Fruit fly (Drosophila melanogaster) whole organism, wandering third instar larva: ENCODE data around the gene yellow-e3.

Experiments used
- Abd-B ChIP-seq: fragments of >200 bp; optimal IDR thresholded peaks from 2 replicates; lab custom pipeline; 2017; ENCODE audit warnings: missing biosample characterization, missing genetic modification characterization
- CG32264 ChIP-seq: fragments of 200-800 bp; sonication (Bioruptor generic); optimal IDR thresholded peaks from 2 replicates; lab custom pipeline; 2016; ENCODE audit warnings: missing biosample characterization, missing genetic modification characterization
- CG9705 ChIP-seq: fragments of 200-800 bp; sonication (Bioruptor generic); optimal IDR thresholded peaks from 2 replicates; lab custom pipeline; 2018; ENCODE audit warnings: missing biosample characterization, mild to moderate bottlenecking, missing genetic modification characterization
- CrebA ChIP-seq: fragments of 200-800 bp; sonication (Bioruptor generic); optimal IDR thresholded peaks from 2 replicates; lab custom pipeline; 2016; ENCODE audit warnings: missing biosample characterization, mild to moderate bottlenecking, missing genetic modification characterization, borderline replicate concordance
- Dfd ChIP-seq: fragments of >200 bp; optimal IDR thresholded peaks from 2 replicates; lab custom pipeline; 2017; ENCODE audit warnings: missing biosample characterization, missing genetic modification characterization
- Dif ChIP-seq: fragments of 200-275, 200-300 bp; sonication (Bioruptor generic); optimal IDR thresholded peaks from 2 replicates; lab custom pipeline; 2018; ENCODE audit warnings: missing biosample characterization, missing genetic modification characterization; ENCODE audit not compliant: partially characterized antibody
- HLH106 ChIP-seq: fragments of 200-800 bp; optimal IDR thresholded peaks from 3 replicates; lab custom pipeline; 2019; ENCODE audit warnings: missing biosample characterization, mild to moderate bottlenecking, missing genetic modification characterization, moderate library complexity
- Hnf4 ChIP-seq: fragments of 200-800 bp; sonication (Bioruptor generic); optimal IDR thresholded peaks from 2 replicates; lab custom pipeline; 2016; ENCODE audit warnings: missing biosample characterization, mild to moderate bottlenecking, missing genetic modification characterization
- Hr78 ChIP-seq: fragments of >200 bp; optimal IDR thresholded peaks from 2 replicates; lab custom pipeline; 2017; ENCODE audit warnings: missing biosample characterization, missing genetic modification characterization
- Hr83 ChIP-seq: fragments of 200-300 bp; sonication (Bioruptor generic); optimal IDR thresholded peaks from 2 replicates; lab custom pipeline; 2016; ENCODE audit warnings: missing biosample characterization, mild to moderate bottlenecking, missing genetic modification characterization, moderate library complexity; ENCODE audit not compliant: poor library complexity, severe bottlenecking
- Jra ChIP-seq: sonication (Bioruptor generic); optimal IDR thresholded peaks from 2 replicates; lab custom pipeline; 2016; ENCODE audit warnings: missing biosample characterization, missing genetic modification characterization
- Mio ChIP-seq: sonication (Bioruptor generic); optimal IDR thresholded peaks from 2 replicates; lab custom pipeline; 2016; ENCODE audit warnings: missing biosample characterization, missing genetic modification characterization
- Myc ChIP-seq: fragments of >200 bp; optimal IDR thresholded peaks from 2 replicates; lab custom pipeline; 2017
- N ChIP-seq: fragments of >200 bp; optimal IDR thresholded peaks from 2 replicates; lab custom pipeline; 2018; ENCODE audit warnings: missing biosample characterization, missing external identifiers, missing genetic modification characterization
- OdsH ChIP-seq: fragments of 200-800 bp; sonication (Bioruptor generic); optimal IDR thresholded peaks from 2 replicates; lab custom pipeline; 2016; ENCODE audit warnings: missing biosample characterization, mild to moderate bottlenecking, missing genetic modification characterization
- Rel ChIP-seq, 2 experiments: fragments of 200-800 bp; sonication (Bioruptor generic) in 1 of 2; optimal IDR thresholded peaks; 2 replicates in 1 of 2; 3 replicates in 1 of 2; lab custom pipeline; 2016 to 2019; ENCODE audit warnings: mild to moderate bottlenecking in 2 of 2, missing biosample characterization in 2 of 2, missing genetic modification characterization in 2 of 2, moderate library complexity in 1 of 2
- Sp1 ChIP-seq: fragments of 200-800 bp; sonication (Bioruptor generic); optimal IDR thresholded peaks from 3 replicates; lab custom pipeline; 2019; ENCODE audit warnings: missing biosample characterization, mild to moderate bottlenecking, missing genetic modification characterization, moderate library complexity
- Vsx2 ChIP-seq: fragments of 200-300, 225-300 bp; sonication (Bioruptor generic); optimal IDR thresholded peaks from 2 replicates; lab custom pipeline; 2018; ENCODE audit warnings: missing biosample characterization, missing genetic modification characterization; ENCODE audit not compliant: partially characterized antibody
- br ChIP-seq: fragments of 200-800 bp; sonication (Bioruptor generic); optimal IDR thresholded peaks from 2 replicates; lab custom pipeline; 2016; ENCODE audit warnings: missing biosample characterization, missing genetic modification characterization
- brk ChIP-seq: fragments of 200-800 bp; sonication (Bioruptor generic); optimal IDR thresholded peaks from 2 replicates; lab custom pipeline; 2016; ENCODE audit warnings: missing biosample characterization, mild to moderate bottlenecking, missing genetic modification characterization
- dl ChIP-seq, 2 experiments: fragments of 175-275, 200-275 bp in 1 of 2; fragments of 200-275 bp in 1 of 2; sonication (Bioruptor generic); optimal IDR thresholded peaks; lab custom pipeline; 2018; ENCODE audit warnings: mild to moderate bottlenecking in 2 of 2, missing biosample characterization in 2 of 2, missing genetic modification characterization in 2 of 2, moderate library complexity in 2 of 2; ENCODE audit not compliant: partially characterized antibody in 2 of 2, insufficient read depth in 1 of 2
- dmrt93B ChIP-seq: fragments of 200-800 bp; sonication (Bioruptor generic); optimal IDR thresholded peaks from 2 replicates; lab custom pipeline; 2018; ENCODE audit warnings: missing biosample characterization, mild to moderate bottlenecking, missing genetic modification characterization
- dsf ChIP-seq: sonication (Bioruptor generic); optimal IDR thresholded peaks from 2 replicates; lab custom pipeline; 2016; ENCODE audit warnings: missing biosample characterization, missing genetic modification characterization, borderline replicate concordance
- ey ChIP-seq: fragments of 200-800 bp; sonication (Bioruptor generic); optimal IDR thresholded peaks from 2 replicates; lab custom pipeline; 2016; ENCODE audit warnings: missing biosample characterization, missing genetic modification characterization
- foxo ChIP-seq, 2 experiments: fragments of 200-800 bp; sonication (Bioruptor generic); optimal IDR thresholded peaks; 2 replicates in 1 of 2; 3 replicates in 1 of 2; lab custom pipeline; 2016 to 2017; ENCODE audit warnings: missing biosample characterization in 2 of 2, missing genetic modification characterization in 2 of 2
- fru ChIP-seq: fragments of 200-800 bp; sonication (Bioruptor generic); optimal IDR thresholded peaks from 3 replicates; lab custom pipeline; 2016; ENCODE audit warnings: missing biosample characterization, mild to moderate bottlenecking, missing genetic modification characterization
- h ChIP-seq: fragments of 200-800 bp; sonication (Bioruptor generic); optimal IDR thresholded peaks from 3 replicates; lab custom pipeline; 2016; ENCODE audit warnings: missing biosample characterization, mild to moderate bottlenecking, missing genetic modification characterization
- jim ChIP-seq: fragments of 175-275, 200-325 bp; sonication (Bioruptor generic); optimal IDR thresholded peaks from 2 replicates; lab custom pipeline; 2016; ENCODE audit warnings: missing biosample characterization, mild to moderate bottlenecking, missing genetic modification characterization
- lola ChIP-seq: fragments of >200 bp; optimal IDR thresholded peaks from 2 replicates; lab custom pipeline; 2017; ENCODE audit warnings: missing biosample characterization, missing genetic modification characterization
- pan ChIP-seq: fragments of >200 bp; optimal IDR thresholded peaks from 2 replicates; lab custom pipeline; 2017
- psq ChIP-seq: fragments of 200-800 bp; sonication (Bioruptor generic); optimal IDR thresholded peaks from 3 replicates; lab custom pipeline; 2017; ENCODE audit warnings: missing biosample characterization, mild to moderate bottlenecking, missing genetic modification characterization, moderate library complexity
- rgr ChIP-seq: fragments of 200-800 bp; sonication (Bioruptor generic); optimal IDR thresholded peaks from 3 replicates; lab custom pipeline; 2016; ENCODE audit warnings: missing biosample characterization, mild to moderate bottlenecking, missing genetic modification characterization
- sage ChIP-seq: fragments of 200-800 bp; sonication (Bioruptor generic); optimal IDR thresholded peaks from 2 replicates; lab custom pipeline; 2016; ENCODE audit warnings: missing biosample characterization, mild to moderate bottlenecking, missing genetic modification characterization
- sv ChIP-seq: fragments of 200-800 bp; sonication (Bioruptor generic); optimal IDR thresholded peaks from 3 replicates; lab custom pipeline; 2016; ENCODE audit warnings: missing biosample characterization, missing genetic modification characterization
- tai ChIP-seq: sonication (Bioruptor generic); optimal IDR thresholded peaks from 2 replicates; lab custom pipeline; 2016; ENCODE audit warnings: missing biosample characterization, missing genetic modification characterization
- usp ChIP-seq: fragments of >200 bp; optimal IDR thresholded peaks from 2 replicates; lab custom pipeline; 2017; ENCODE audit warnings: missing biosample characterization, missing genetic modification characterization
- woc ChIP-seq: sonication (Bioruptor generic); optimal IDR thresholded peaks from 2 replicates; lab custom pipeline; 2016; ENCODE audit warnings: missing biosample characterization, mild to moderate bottlenecking, missing genetic modification characterization

yellow-e3 gene

dm6 chr3R:13403032-13403459, 1.6 kb downstream of the yellow-e3 start, which contains the start of gene Dpm3 (continued):
- TF ChIP-seq dl (GFP tag; optimal IDR thresholded peaks at IDR 0.05; lab: Kevin White, UChicago; ENCODE audit: insufficient read depth in 1 of 2, partially characterized antibody in 2 of 2) (peak; percentile 30 to 85), CG32264 (no peak), sage (no peak), Myc (no peak), tai (no peak), ey (no peak), HLH106 (tag; lab: Kevin White, UChicago) (peak; percentile 15)

- no peak for TF ChIP-seq Sp1 (GFP tag; lab: Kevin White, UChicago)
- TF ChIP-seq h (GFP tag; lab: Kevin White, UChicago), result peak; percentile 5
- TF ChIP-seq br (GFP tag; lab: Kevin White, UChicago), result peak; percentile 42
- TF ChIP-seq sage, result no peak
- no peak for TF ChIP-seq dl (GFP tag; optimal IDR thresholded peaks at IDR 0.05; lab: Kevin White, UChicago; ENCODE audit: insufficient read depth in 1 of 2, partially characterized antibody in 2 of 2)
- no peak for TF ChIP-seq jim
- no peak for TF ChIP-seq CrebA (GFP tag; lab: Kevin White, UChicago)
- TF ChIP-seq tai, result peak; percentile 48
- peak; percentile 18 for TF ChIP-seq Hr83 (GFP tag; lab: Kevin White, UChicago)
- TF ChIP-seq woc (GFP tag; lab: Kevin White, UChicago), result peak; percentile 0
- peak in 1 of 2 experiments; percentile 5 for TF ChIP-seq foxo (GFP tag; optimal IDR thresholded peaks at IDR 0.05; lab: Kevin White, UChicago)
- no peak for TF ChIP-seq fru
- peak; percentile 58 for TF ChIP-seq brk
- peak; percentile 35 for TF ChIP-seq rgr (GFP tag; lab: Kevin White, UChicago)
- TF ChIP-seq Hnf4 (GFP tag; lab: Kevin White, UChicago), result no peak
- no peak for TF ChIP-seq Mio
- peak; percentile 45 for TF ChIP-seq Jra (GFP tag; lab: Kevin White, UChicago)
- no peak for TF ChIP-seq pan (lab: Kevin White, UChicago)
Observed at dm6 chr3R:13401722-13402296, 2.9 kb downstream of the yellow-e3 start, which contains the start of gene GILT1. GILT1 (minus strand) TSS chr3R:13401862.

- peak; percentile 95 for TF ChIP-seq fru
- TF ChIP-seq br (GFP tag; lab: Kevin White, UChicago), result peak; percentile 95
- no peak for TF ChIP-seq N
- peak; percentile 85 for TF ChIP-seq sv (GFP tag; lab: Kevin White, UChicago)
- TF ChIP-seq OdsH (GFP tag; lab: Kevin White, UChicago), result peak; percentile 95
- no peak for TF ChIP-seq Hr83 (GFP tag; lab: Kevin White, UChicago)
- TF ChIP-seq sage, result peak; percentile 86
- peak; percentile 80 for TF ChIP-seq brk
- TF ChIP-seq Sp1 (GFP tag; lab: Kevin White, UChicago), result peak; percentile 95
- TF ChIP-seq Vsx2 (GFP tag; lab: Kevin White, UChicago), result peak; percentile 47
- no peak for TF ChIP-seq Dfd (GFP tag; lab: Kevin White, UChicago)
- TF ChIP-seq rgr (GFP tag; lab: Kevin White, UChicago), result peak; percentile 93
- TF ChIP-seq CG32264, result peak; percentile 76
- TF ChIP-seq dsf (GFP tag; lab: Kevin White, UChicago), result peak; percentile 73
- peak; percentile 92 for TF ChIP-seq woc (GFP tag; lab: Kevin White, UChicago)
- TF ChIP-seq ey, result peak; percentile 94
- no peak for TF ChIP-seq jim
- TF ChIP-seq Jra (GFP tag; lab: Kevin White, UChicago), result peak; percentile 85
- peak; percentile 81 for TF ChIP-seq dmrt93B
- TF ChIP-seq foxo (GFP tag; optimal IDR thresholded peaks at IDR 0.05; lab: Kevin White, UChicago), result peak; percentile 68 to 94
- no peak for TF ChIP-seq usp (GFP tag; lab: Kevin White, UChicago)
- TF ChIP-seq Abd-B, result no peak
- peak; percentile 27 for TF ChIP-seq CrebA (GFP tag; lab: Kevin White, UChicago)
- TF ChIP-seq CG9705 (GFP tag; lab: Kevin White, UChicago), result peak; percentile 81
- peak; percentile 76 for TF ChIP-seq tai
- no peak for TF ChIP-seq Hr78
- peak; percentile 94 for TF ChIP-seq h (GFP tag; lab: Kevin White, UChicago)
- TF ChIP-seq psq (GFP tag; lab: Kevin White, UChicago), result peak; percentile 90
- TF ChIP-seq Dif (GFP tag; lab: Kevin White, UChicago), result peak; percentile 59
- TF ChIP-seq Mio, result peak; percentile 24
- TF ChIP-seq HLH106 (tag; lab: Kevin White, UChicago), result peak; percentile 93
- TF ChIP-seq Rel (GFP tag; optimal IDR thresholded peaks at IDR 0.05; lab: Kevin White, UChicago), result peak; percentile 31
- TF ChIP-seq Rel (tag; optimal IDR thresholded peaks at IDR 0.05; lab: Kevin White, UChicago), result peak; percentile 65
- TF ChIP-seq lola, result no peak
- TF ChIP-seq Hnf4 (GFP tag; lab: Kevin White, UChicago), result peak; percentile 91
- no peak for TF ChIP-seq Myc
Observed at dm6 chr3R:13400902-13401721, 3.6 kb downstream of the yellow-e3 start.
